Worm (Caenorhabditis elegans): ENCODE results near the gene Y6E2A.1.

Gene Y6E2A.1

DNA sequence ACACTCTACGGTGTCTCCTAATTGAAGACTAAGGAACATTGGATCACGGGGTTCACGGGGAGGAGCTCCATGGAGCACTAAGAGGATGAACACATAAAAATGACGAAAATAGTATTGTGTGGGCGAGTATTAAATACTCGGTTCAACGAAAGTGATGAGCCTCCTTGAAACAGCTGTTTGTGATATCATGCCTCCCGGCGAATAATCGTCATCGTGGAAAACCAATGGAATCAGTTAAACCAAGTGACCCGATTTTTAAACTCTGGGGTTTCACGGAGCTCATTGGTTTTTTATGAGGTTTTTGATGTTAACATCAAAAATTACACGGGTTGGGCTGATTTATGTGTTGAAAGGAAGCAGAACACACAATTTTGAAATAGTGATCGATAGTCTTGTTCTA is 48.7 kb downstream of the Y6E2A.1 start:
- TF ChIP-seq med-1 (GFP tag; optimal IDR thresholded peaks at IDR 0.05; ENCODE audit: insufficient read depth) (no peak), tab-1 (GFP tag; IDR thresholded peaks at IDR 0.05) (no peak), ref-1 (GFP tag; conservative IDR thresholded peaks at IDR 0.05) (no peak), T22C8.4 (GFP tag; IDR thresholded peaks at IDR 0.05) (no peak), ztf-29 (GFP tag; IDR thresholded peaks at IDR 0.05) (no peak), ztf-23 (GFP tag; IDR thresholded peaks at IDR 0.05) (no peak)

DNA sequence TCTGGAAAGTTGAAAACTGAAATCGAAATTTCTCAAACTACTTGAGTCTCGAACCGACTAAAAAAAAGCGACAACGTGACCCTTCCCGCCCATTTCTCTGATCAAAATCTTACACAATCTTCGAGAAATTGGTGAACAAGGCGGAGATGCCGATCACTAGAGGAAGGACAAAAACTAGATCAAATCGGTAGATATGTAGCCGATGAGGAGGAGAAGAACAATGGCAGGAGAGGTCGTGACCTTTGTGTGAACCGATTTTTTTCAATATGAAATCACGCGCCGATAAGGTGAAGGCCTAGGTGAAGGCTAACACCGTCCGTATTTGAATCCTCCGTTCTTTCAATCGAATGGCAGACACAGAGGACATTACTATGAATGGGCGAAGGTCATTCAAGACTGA is 49.3 kb downstream of the Y6E2A.1 start:
- TF ChIP-seq med-1 (GFP tag; optimal IDR thresholded peaks at IDR 0.05; ENCODE audit: insufficient read depth) (no peak), klf-2 (GFP tag; conservative IDR thresholded peaks at IDR 0.05) (no peak), ztf-23 (GFP tag; IDR thresholded peaks at IDR 0.05) (no peak), T22C8.4 (GFP tag; IDR thresholded peaks at IDR 0.05) (no peak), cog-1 (tag; optimal IDR thresholded peaks at IDR 0.05) (no peak), ref-1 (GFP tag; conservative IDR thresholded peaks at IDR 0.05) (no peak)
